Fruit fly (Drosophila melanogaster): ENCODE results near the gene Sec16.

Gene Sec16

dm6 chrX:12654288-12654729 lies 58.5 kb downstream of the Sec16 start (continued):
- peak; percentile 37; the same call in 1 of the 2 replicates for TF ChIP-seq amos (GFP tag; IDR thresholded peaks at IDR 0.05; ENCODE audit: partially characterized antibody)
- peak; percentile 63; the same call in 2 of the 3 replicates for TF ChIP-seq ci (GFP tag; IDR thresholded peaks at IDR 0.05)
- TF ChIP-seq Camta (GFP tag; optimal IDR thresholded peaks at IDR 0.05): no peak
- no peak for TF ChIP-seq CG11723 (GFP tag; optimal IDR thresholded peaks at IDR 0.05)
- TF ChIP-seq CG10462 (GFP tag; optimal IDR thresholded peaks at IDR 0.05): no peak
- TF ChIP-seq HLH3B (GFP tag; IDR thresholded peaks at IDR 0.05): 0 out of 2 replicates have a peak, but pooled peaks have one; percentile 8
- TF ChIP-seq CG15514 (GFP tag; optimal IDR thresholded peaks at IDR 0.05): no peak
- no peak for TF ChIP-seq Abd-B (GFP tag; optimal IDR thresholded peaks at IDR 0.05)
- no peak for TF ChIP-seq cad (GFP tag; optimal IDR thresholded peaks at IDR 0.05)
- no peak for TF ChIP-seq Lhr (GFP tag; optimal IDR thresholded peaks at IDR 0.05)
- no peak for TF ChIP-seq Antp (GFP tag; optimal IDR thresholded peaks at IDR 0.05)
- TF ChIP-seq lov (optimal IDR thresholded peaks at IDR 0.05): no peak
- 0 out of 3 replicates have a peak, but pooled peaks have one; percentile 34 for TF ChIP-seq lov (GFP tag; IDR thresholded peaks at IDR 0.05)
- TF ChIP-seq CG12236 (GFP tag; optimal IDR thresholded peaks at IDR 0.05): no peak
- no peak for TF ChIP-seq gro (GFP tag; optimal IDR thresholded peaks at IDR 0.05)
- TF ChIP-seq CG7987 (GFP tag; optimal IDR thresholded peaks at IDR 0.05): no peak
- no peak for TF ChIP-seq Rfx (GFP tag; IDR thresholded peaks at IDR 0.05)
- no peak for TF ChIP-seq dm (GFP tag; optimal IDR thresholded peaks at IDR 0.05)
- no peak for TF ChIP-seq seq (GFP tag; IDR thresholded peaks at IDR 0.05)
- peak; percentile 26 for TF ChIP-seq nmo (GFP tag; optimal IDR thresholded peaks at IDR 0.05)
- TF ChIP-seq lilli (GFP tag; optimal IDR thresholded peaks at IDR 0.05): no peak
- no peak for TF ChIP-seq Mrtf (GFP tag; IDR thresholded peaks at IDR 0.05)
- TF ChIP-seq dimm (GFP tag; IDR thresholded peaks at IDR 0.05): no peak
- no peak for TF ChIP-seq Dp (GFP tag; optimal IDR thresholded peaks at IDR 0.05)
- no peak for TF ChIP-seq CG10565 (GFP tag; optimal IDR thresholded peaks at IDR 0.05)
- no peak for TF ChIP-seq CG11560 (tag; IDR thresholded peaks at IDR 0.05)
- no peak; the same call in 1 of the 2 replicates for TF ChIP-seq CG13287 (GFP tag; IDR thresholded peaks at IDR 0.05; ENCODE audit: partially characterized antibody)
- TF ChIP-seq CG12071 (GFP tag; optimal IDR thresholded peaks at IDR 0.05): no peak
- no peak for TF ChIP-seq Nf-YA (GFP tag; IDR thresholded peaks at IDR 0.05)
- no peak for TF ChIP-seq CG11695 (GFP tag; IDR thresholded peaks at IDR 0.05)
- no peak for TF ChIP-seq B-H1 (GFP tag; IDR thresholded peaks at IDR 0.05)
- no peak for TF ChIP-seq CG14441 (GFP tag; IDR thresholded peaks at IDR 0.05)
- TF ChIP-seq ttk (GFP tag; IDR thresholded peaks at IDR 0.05): no peak
- no peak for TF ChIP-seq pnt (GFP tag; optimal IDR thresholded peaks at IDR 0.05)
- TF ChIP-seq cas (GFP tag; IDR thresholded peaks at IDR 0.05): no peak
- no peak for TF ChIP-seq CG7839 (tag; optimal IDR thresholded peaks at IDR 0.05)
- no peak for TF ChIP-seq chn (GFP tag; optimal IDR thresholded peaks at IDR 0.05)
- no peak for TF ChIP-seq eve (GFP tag; optimal IDR thresholded peaks at IDR 0.05)
- no peak for TF ChIP-seq Asciz (GFP tag; optimal IDR thresholded peaks at IDR 0.05)
- no peak for TF ChIP-seq D19B (GFP tag; optimal IDR thresholded peaks at IDR 0.05)
- TF ChIP-seq HLH4C (GFP tag; IDR thresholded peaks at IDR 0.05; ENCODE audit: partially characterized antibody): peak; percentile 63
- no peak for TF ChIP-seq D19A (tag; optimal IDR thresholded peaks at IDR 0.05)
- no peak for TF ChIP-seq CG7556 (GFP tag; optimal IDR thresholded peaks at IDR 0.05)
- no peak for TF ChIP-seq CG1602 (GFP tag; optimal IDR thresholded peaks at IDR 0.05)
- no peak for TF ChIP-seq Ptx1 (GFP tag; IDR thresholded peaks at IDR 0.05)
- TF ChIP-seq CG10209 (GFP tag; optimal IDR thresholded peaks at IDR 0.05): no peak
- TF ChIP-seq CG3065 (GFP tag; optimal IDR thresholded peaks at IDR 0.05): no peak
- no peak for TF ChIP-seq sc (optimal IDR thresholded peaks at IDR 0.05)
- no peak for TF ChIP-seq sc (GFP tag; optimal IDR thresholded peaks at IDR 0.05)
- no peak for TF ChIP-seq CG4404 (GFP tag; IDR thresholded peaks at IDR 0.05)
- TF ChIP-seq so (GFP tag; IDR thresholded peaks at IDR 0.05): peak; percentile 31; the same call in 1 of the 3 replicates
- TF ChIP-seq Spps (tag; optimal IDR thresholded peaks at IDR 0.05): no peak
- no peak for TF ChIP-seq luna (GFP tag; optimal IDR thresholded peaks at IDR 0.05)
